Fruit fly (Drosophila melanogaster): Measurements from ENCODE around the gene eIF3i.

DNA sequence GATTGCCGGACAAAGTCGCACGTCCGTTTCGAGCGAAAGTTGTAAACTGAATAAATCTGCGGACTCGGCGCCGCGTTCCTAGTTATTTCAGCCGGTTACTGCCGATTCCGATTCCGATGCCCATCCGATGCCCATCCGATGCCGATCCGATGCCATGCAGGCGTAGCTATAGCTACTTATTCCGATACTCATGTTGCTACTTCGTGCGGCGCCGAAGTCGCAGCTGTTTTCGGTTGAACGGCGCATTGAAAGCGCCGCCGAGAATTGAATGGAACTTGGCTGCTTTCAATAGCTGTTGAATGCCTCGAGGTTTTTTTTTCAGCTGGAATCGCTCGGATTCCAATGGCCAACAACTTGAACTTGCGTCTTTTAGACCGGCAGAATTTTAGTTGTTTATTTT is 39.2 kb downstream of the eIF3i start:
- TF ChIP-seq CG34367 (tag; optimal IDR thresholded peaks at IDR 0.05): no peak
- TF ChIP-seq Ets98B (GFP tag; IDR thresholded peaks at IDR 0.05): no peak
- TF ChIP-seq fd96Ca (GFP tag; IDR thresholded peaks at IDR 0.05): no peak
- no peak for TF ChIP-seq CG10348 (GFP tag; IDR thresholded peaks at IDR 0.05)
- TF ChIP-seq CG8159 (tag; optimal IDR thresholded peaks at IDR 0.05): no peak
- no peak for TF ChIP-seq D1 (tag; optimal IDR thresholded peaks at IDR 0.05)
